Fruit fly (Drosophila melanogaster) Kc167 (cell line): ENCODE measurements around the gene Hakai.

Experiments
- Sin3A ChIP-seq: fragments of >200 bp; optimal IDR thresholded peaks from 2 replicates; lab custom pipeline; 2018; ENCODE audit warnings: missing external identifiers
- h ChIP-seq: fragments of >200 bp; optimal IDR thresholded peaks from 3 replicates; lab custom pipeline; 2018; ENCODE audit warnings: missing external identifiers
- psq ChIP-seq: fragments of >200 bp; optimal IDR thresholded peaks from 2 replicates; lab custom pipeline; 2017; ENCODE audit warnings: missing external identifiers

DNA sequence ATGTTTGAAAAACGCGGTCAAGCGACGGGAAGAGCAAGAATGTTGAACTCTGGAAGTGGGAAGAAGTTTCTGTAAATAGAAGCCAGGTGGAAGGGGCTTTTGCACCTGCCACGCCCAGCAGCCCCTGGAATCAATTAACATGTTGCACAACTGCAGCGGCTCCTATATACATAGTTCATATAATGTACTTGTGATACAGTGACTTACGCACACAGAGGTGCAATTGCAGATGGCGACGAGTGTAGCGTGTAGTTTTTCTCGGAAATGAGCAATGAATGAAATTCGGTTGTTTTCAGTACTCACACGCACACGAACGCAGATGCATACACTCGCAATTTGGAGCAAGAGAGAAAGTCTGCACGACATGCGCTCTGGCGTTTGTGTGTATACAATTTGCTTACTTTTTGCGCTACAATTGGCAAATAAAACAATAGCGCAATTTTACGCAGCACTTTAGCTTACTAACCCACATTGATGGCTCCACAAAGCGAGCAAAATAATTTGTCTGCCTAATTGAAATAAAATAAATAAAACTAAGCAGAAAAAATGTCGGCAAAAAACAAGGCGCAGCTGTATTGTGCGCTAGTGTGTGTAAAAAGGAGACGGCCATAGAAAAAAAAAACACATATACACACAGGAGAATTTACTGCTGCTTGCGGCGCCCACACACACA, 5.8 kb downstream of the Hakai start:
- TF ChIP-seq psq (lab: Kevin White, UChicago) (no peak), Sin3A (lab: Kevin White, UChicago) (no peak), h (lab: Kevin White, UChicago) (no peak)
